Fruit fly (Drosophila melanogaster): Measurements from ENCODE around the gene twr.

Gene twr

DNA sequence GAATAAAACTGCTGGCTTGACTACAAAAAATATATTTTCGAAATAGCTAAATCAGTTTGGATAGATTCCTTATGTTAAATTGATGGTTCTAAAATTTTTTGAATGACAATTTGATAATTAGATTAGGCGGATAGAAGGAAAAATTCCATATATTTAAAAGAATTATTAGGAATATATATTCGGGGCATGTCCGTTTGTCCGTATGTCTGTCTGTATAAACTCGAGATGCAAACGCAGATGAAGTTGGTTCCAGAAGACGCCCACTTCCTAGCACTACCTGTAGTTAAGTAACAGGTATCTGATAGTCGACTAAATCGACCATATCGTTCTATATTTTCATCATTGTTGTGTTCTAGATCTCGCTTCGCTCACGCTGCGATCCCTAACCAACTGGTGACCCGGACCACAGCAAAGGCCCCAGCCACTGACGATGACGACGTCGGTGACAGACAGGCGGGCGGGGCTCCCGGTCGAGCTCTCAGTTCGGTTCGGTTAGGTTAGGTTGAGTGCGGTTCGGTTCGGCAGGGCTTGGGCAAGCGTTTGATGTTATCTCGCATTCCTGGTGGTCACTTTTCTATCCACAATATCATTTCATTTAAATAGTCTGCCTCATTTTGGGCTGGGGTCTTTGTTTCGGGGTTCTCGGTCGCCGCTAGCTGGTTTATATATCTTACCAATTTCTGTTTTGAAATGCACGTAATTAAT, 14.8 kb downstream of the twr start:
- TF ChIP-seq bab1 (GFP tag; optimal IDR thresholded peaks at IDR 0.05) (no peak), CG1620 (GFP tag; optimal IDR thresholded peaks at IDR 0.05) (no peak), tj (GFP tag; optimal IDR thresholded peaks at IDR 0.05) (no peak), Clk (GFP tag; optimal IDR thresholded peaks at IDR 0.05) (no peak), CG11617 (GFP tag; optimal IDR thresholded peaks at IDR 0.05) (no peak)

DNA sequence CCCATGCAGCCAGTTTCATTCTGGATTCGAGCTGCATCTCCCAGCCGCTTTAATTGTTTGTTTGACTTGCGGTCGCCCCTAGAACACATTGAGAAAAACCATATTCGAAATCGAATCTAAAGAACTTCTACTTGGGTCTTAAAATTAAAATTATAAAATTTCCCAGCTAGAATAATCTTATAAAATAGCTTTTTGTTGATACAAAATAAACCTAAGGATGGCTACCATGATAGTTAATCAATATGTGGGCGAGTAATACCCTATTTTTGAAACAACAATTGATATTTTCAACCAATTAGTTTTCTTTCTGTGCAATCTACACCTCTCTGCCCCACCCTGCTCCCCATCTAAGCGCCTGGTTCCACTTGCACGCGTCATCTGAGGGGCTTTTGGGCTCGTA, 16.9 kb downstream of the twr start:
- TF ChIP-seq toe (GFP tag; optimal IDR thresholded peaks at IDR 0.05) (no peak), tj (GFP tag; optimal IDR thresholded peaks at IDR 0.05) (no peak), CG33017 (tag; optimal IDR thresholded peaks at IDR 0.05) (no peak), CG11617 (GFP tag; optimal IDR thresholded peaks at IDR 0.05) (no peak), Clk (GFP tag; optimal IDR thresholded peaks at IDR 0.05) (no peak), kay (GFP tag; ENCODE audit: borderline replicate concordance) (no peak), CG7045 (GFP tag; optimal IDR thresholded peaks at IDR 0.05) (no peak)

dm6 chr3R:6678480-6678879, 20.8 kb downstream of the twr start, which contains the start of gene lab:
Gene lab (minus strand): TSS chr3R:6678590.
- no peak for TF ChIP-seq Crg-1 (GFP tag; optimal IDR thresholded peaks at IDR 0.05)
- TF ChIP-seq CG14711 (tag; optimal IDR thresholded peaks at IDR 0.05) = no peak
- TF ChIP-seq CG5204 (GFP tag; optimal IDR thresholded peaks at IDR 0.05) = no peak
- no peak for TF ChIP-seq CG11617 (GFP tag; optimal IDR thresholded peaks at IDR 0.05)

- TF ChIP-seq cnc (optimal IDR thresholded peaks at IDR 0.05) (no peak), CG14711 (tag; optimal IDR thresholded peaks at IDR 0.05) (no peak), Mnt (GFP tag; optimal IDR thresholded peaks at IDR 0.05) (no peak), CG33017 (tag; optimal IDR thresholded peaks at IDR 0.05) (no peak), pad (GFP tag; optimal IDR thresholded peaks at IDR 0.05) (peak; percentile 44)
Measured at dm6 chr3R:6683135-6683534, 25.5 kb downstream of the twr start.

- TF ChIP-seq pad (GFP tag; optimal IDR thresholded peaks at IDR 0.05) (no peak), kay (GFP tag; ENCODE audit: borderline replicate concordance) (peak; percentile 7)
Measured at dm6 chr3R:6683671-6684070, 26.0 kb downstream of the twr start.

DNA sequence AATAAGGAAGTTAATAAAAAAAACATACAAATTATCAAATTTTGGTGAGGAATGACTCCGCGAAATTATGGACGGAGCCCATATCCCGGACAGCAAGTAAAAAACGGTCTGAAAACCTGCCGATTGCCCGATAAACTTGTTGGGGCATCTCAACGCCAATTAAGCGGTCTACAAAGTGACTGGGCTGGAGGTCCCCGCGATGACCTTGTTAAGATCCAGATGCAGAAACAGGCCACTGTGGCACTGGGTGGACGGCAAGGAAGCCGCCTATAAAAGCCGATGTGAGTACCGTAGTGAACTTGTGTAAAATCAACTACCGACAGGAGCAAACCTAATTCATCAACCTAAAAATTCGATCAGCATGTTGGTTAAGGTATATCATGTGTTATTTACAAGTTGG, 26.5 kb downstream of the twr start, which contains the start of gene Edg84A:
Gene Edg84A, plus strand, starts transcription at position 301 of the 400 bp plus-strand sequence.
- TF ChIP-seq CG14711 (tag; optimal IDR thresholded peaks at IDR 0.05) = no peak
- no peak for TF ChIP-seq CG1620 (GFP tag; optimal IDR thresholded peaks at IDR 0.05)

dm6 chr3R:6686428-6686827, 28.7 kb downstream of the twr start, which contains the start of gene Ccp84Ag:
Gene Ccp84Ag (plus strand): TSS chr3R:6686728.
- TF ChIP-seq Hr96 (GFP tag; optimal IDR thresholded peaks at IDR 0.05) (no peak), CG7101 (tag; optimal IDR thresholded peaks at IDR 0.05) (no peak), CG7045 (GFP tag; optimal IDR thresholded peaks at IDR 0.05) (no peak), CG14711 (tag; optimal IDR thresholded peaks at IDR 0.05) (no peak), CG11617 (GFP tag; optimal IDR thresholded peaks at IDR 0.05) (no peak), CG33017 (tag; optimal IDR thresholded peaks at IDR 0.05) (no peak)

dm6 chr3R:6687219-6687618, 29.5 kb downstream of the twr start:
- TF ChIP-seq CG7101 (tag; optimal IDR thresholded peaks at IDR 0.05) = no peak
- TF ChIP-seq CG14711 (tag; optimal IDR thresholded peaks at IDR 0.05) = no peak
- no peak for TF ChIP-seq cic (GFP tag; optimal IDR thresholded peaks at IDR 0.05)
- no peak for TF ChIP-seq Hr96 (GFP tag; optimal IDR thresholded peaks at IDR 0.05)
- TF ChIP-seq bab1 (GFP tag; optimal IDR thresholded peaks at IDR 0.05) = no peak
- TF ChIP-seq tj (GFP tag; optimal IDR thresholded peaks at IDR 0.05) = no peak
- TF ChIP-seq CG7045 (GFP tag; optimal IDR thresholded peaks at IDR 0.05) = no peak
- no peak for TF ChIP-seq CG5204 (GFP tag; optimal IDR thresholded peaks at IDR 0.05)
- TF ChIP-seq pad (GFP tag; optimal IDR thresholded peaks at IDR 0.05) = no peak
- no peak for TF ChIP-seq CG1620 (GFP tag; optimal IDR thresholded peaks at IDR 0.05)
- TF ChIP-seq Clk (GFP tag; optimal IDR thresholded peaks at IDR 0.05) = no peak
- no peak for TF ChIP-seq toe (GFP tag; optimal IDR thresholded peaks at IDR 0.05)
- no peak for TF ChIP-seq CG33017 (tag; optimal IDR thresholded peaks at IDR 0.05)
- no peak for TF ChIP-seq CG11617 (GFP tag; optimal IDR thresholded peaks at IDR 0.05)
- no peak for TF ChIP-seq Crg-1 (GFP tag; optimal IDR thresholded peaks at IDR 0.05)
- no peak for TF ChIP-seq CG12768 (GFP tag; optimal IDR thresholded peaks at IDR 0.05)
- TF ChIP-seq kay (GFP tag; ENCODE audit: borderline replicate concordance) = no peak
- no peak for TF ChIP-seq Mnt (GFP tag; optimal IDR thresholded peaks at IDR 0.05)

dm6 chr3R:6688160-6688559, 30.5 kb downstream of the twr start:
- TF ChIP-seq CG5204 (GFP tag; optimal IDR thresholded peaks at IDR 0.05) = no peak
- TF ChIP-seq CG7101 (tag; optimal IDR thresholded peaks at IDR 0.05) = no peak
- TF ChIP-seq pad (GFP tag; optimal IDR thresholded peaks at IDR 0.05) = no peak
- no peak for TF ChIP-seq cnc (optimal IDR thresholded peaks at IDR 0.05)
- TF ChIP-seq CG11617 (GFP tag; optimal IDR thresholded peaks at IDR 0.05) = no peak
- TF ChIP-seq Crg-1 (GFP tag; optimal IDR thresholded peaks at IDR 0.05) = no peak
- TF ChIP-seq Hr96 (GFP tag; optimal IDR thresholded peaks at IDR 0.05) = no peak
- no peak for TF ChIP-seq ovo (GFP tag; optimal IDR thresholded peaks at IDR 0.05)
- TF ChIP-seq CG14711 (tag; optimal IDR thresholded peaks at IDR 0.05) = no peak
- TF ChIP-seq tj (GFP tag; optimal IDR thresholded peaks at IDR 0.05) = no peak
- no peak for TF ChIP-seq CG33017 (tag; optimal IDR thresholded peaks at IDR 0.05)
